Fruit fly (Drosophila melanogaster): ENCODE measurements around the gene Irbp.

- no peak for TF ChIP-seq psq (optimal IDR thresholded peaks at IDR 0.05)
- TF ChIP-seq Sin3A (optimal IDR thresholded peaks at IDR 0.05), result no peak
- TF ChIP-seq Myc (optimal IDR thresholded peaks at IDR 0.05), result no peak
These were observed 20.0 kb downstream of the Irbp start, which contains the start of gene Dtd for dm6 chr3R:11429814-11430213.
